Fruit fly (Drosophila melanogaster): ENCODE data around the gene CG7110.

dm6 chr2L:13436791-13437190 lies 38.0 kb downstream of the CG7110 start:
- no peak for TF ChIP-seq Antp (GFP tag; optimal IDR thresholded peaks at IDR 0.05)
- TF ChIP-seq CG12744 (GFP tag; optimal IDR thresholded peaks at IDR 0.05) = no peak
- no peak for TF ChIP-seq CG7372 (GFP tag; IDR thresholded peaks at IDR 0.05)
- TF ChIP-seq tx (GFP tag; optimal IDR thresholded peaks at IDR 0.05) = no peak
- no peak for TF ChIP-seq pho (GFP tag; optimal IDR thresholded peaks at IDR 0.05)
- TF ChIP-seq CG10321 (GFP tag; IDR thresholded peaks at IDR 0.05) = no peak
- no peak for TF ChIP-seq nom (GFP tag; optimal IDR thresholded peaks at IDR 0.05)
